Worm (Caenorhabditis elegans): ENCODE results near the gene nhr-218.

Gene nhr-218

DNA sequence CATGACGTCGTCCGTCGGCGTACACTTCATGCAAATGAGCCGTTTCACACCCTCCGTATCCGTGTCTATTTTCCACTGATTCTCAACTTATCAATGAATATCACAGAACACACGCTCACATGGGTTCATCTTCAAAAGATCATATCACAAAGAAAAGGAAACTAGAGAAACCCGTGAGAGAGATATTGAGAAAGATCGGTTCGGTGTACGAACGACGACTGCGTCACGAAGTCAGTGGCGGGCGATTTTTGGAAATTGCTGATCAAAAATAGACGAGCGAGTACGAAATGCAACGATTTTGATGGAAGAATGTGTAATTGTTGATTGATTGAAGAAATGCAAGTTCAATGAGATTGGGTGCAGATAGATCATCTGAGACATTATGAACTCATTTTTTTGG lies 44.9 kb upstream of the nhr-218 start (continued):
- no peak for TF ChIP-seq elt-2 (tag; optimal IDR thresholded peaks at IDR 0.05)
- no peak for TF ChIP-seq fkh-8 (tag; optimal IDR thresholded peaks at IDR 0.05)

DNA sequence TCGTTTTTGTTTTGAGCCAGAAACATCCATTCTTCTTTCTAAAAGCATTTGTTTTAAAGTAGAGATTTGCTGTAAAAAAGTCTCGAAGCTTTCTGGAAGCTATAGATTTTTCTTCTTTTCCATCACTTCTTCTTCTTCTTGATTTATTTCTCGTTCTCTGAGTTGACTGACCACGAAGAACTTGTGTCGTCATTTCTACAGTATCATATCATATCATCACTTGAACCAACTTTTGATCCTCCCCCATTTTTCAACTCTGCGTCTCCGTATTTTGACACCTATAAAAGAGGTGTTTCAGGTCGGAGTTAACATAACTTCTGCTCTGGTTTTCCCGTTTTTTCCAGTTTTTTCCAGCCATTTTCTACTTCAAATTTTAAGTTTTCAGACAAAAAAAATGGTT lies 43.7 kb upstream of the nhr-218 start, which contains the start of gene F11A5.9:
TSS of gene F11A5.9 (plus strand) at position 386 of the 400 bp plus-strand sequence.
- no peak for TF ChIP-seq Y116A8C.19 (tag; optimal IDR thresholded peaks at IDR 0.05; ENCODE audit: borderline replicate concordance)
- no peak for TF ChIP-seq ztf-11 (tag; optimal IDR thresholded peaks at IDR 0.05)
- TF ChIP-seq ceh-63 (GFP tag; optimal IDR thresholded peaks at IDR 0.05), result no peak
- TF ChIP-seq sptf-1 (tag; optimal IDR thresholded peaks at IDR 0.05), result no peak
- peak; percentile 38 for TF ChIP-seq blmp-1 (tag; optimal IDR thresholded peaks at IDR 0.05)
- TF ChIP-seq ceh-82 (tag; optimal IDR thresholded peaks at IDR 0.05), result no peak
- TF ChIP-seq ztf-4 (tag; optimal IDR thresholded peaks at IDR 0.05), result no peak
- no peak for TF ChIP-seq efl-3 (GFP tag; optimal IDR thresholded peaks at IDR 0.05)
- peak in 2 of 6 experiments; percentile 5 to 69 for TF ChIP-seq elt-3 (tag; optimal IDR thresholded peaks at IDR 0.05)
- peak; percentile 19; the same call in 1 of the 2 replicates for TF ChIP-seq nhr-19 (GFP tag; conservative IDR thresholded peaks at IDR 0.05)
- no peak for TF ChIP-seq grh-1 (GFP tag; IDR thresholded peaks at IDR 0.05)
- no peak for TF ChIP-seq nhr-90 (tag; optimal IDR thresholded peaks at IDR 0.05; ENCODE audit: poor library complexity)
- TF ChIP-seq ceh-90 (tag; optimal IDR thresholded peaks at IDR 0.05), result no peak
- TF ChIP-seq snu-23 (GFP tag; optimal IDR thresholded peaks at IDR 0.05), result no peak
- no peak for TF ChIP-seq tbx-2 (tag; optimal IDR thresholded peaks at IDR 0.05)
- TF ChIP-seq egl-27 (tag; optimal IDR thresholded peaks at IDR 0.05), result no peak
- no peak for TF ChIP-seq unc-98 (GFP tag; IDR thresholded peaks at IDR 0.05)
- peak in 1 of 2 experiments; percentile 35 for TF ChIP-seq lsy-2 (tag; optimal IDR thresholded peaks at IDR 0.05)
- TF ChIP-seq nhr-76 (tag; optimal IDR thresholded peaks at IDR 0.05), result no peak
- TF ChIP-seq lin-35 (GFP tag; optimal IDR thresholded peaks at IDR 0.05), result peak in 1 of 2 experiments; percentile 9
- TF ChIP-seq ces-1 (GFP tag; optimal IDR thresholded peaks at IDR 0.05), result no peak
- no peak for TF ChIP-seq fkh-4 (tag; optimal IDR thresholded peaks at IDR 0.05; ENCODE audit: borderline replicate concordance)
- no peak for TF ChIP-seq hlh-4 (tag; optimal IDR thresholded peaks at IDR 0.05)
- no peak for TF ChIP-seq fkh-10 (GFP tag; optimal IDR thresholded peaks at IDR 0.05)

DNA sequence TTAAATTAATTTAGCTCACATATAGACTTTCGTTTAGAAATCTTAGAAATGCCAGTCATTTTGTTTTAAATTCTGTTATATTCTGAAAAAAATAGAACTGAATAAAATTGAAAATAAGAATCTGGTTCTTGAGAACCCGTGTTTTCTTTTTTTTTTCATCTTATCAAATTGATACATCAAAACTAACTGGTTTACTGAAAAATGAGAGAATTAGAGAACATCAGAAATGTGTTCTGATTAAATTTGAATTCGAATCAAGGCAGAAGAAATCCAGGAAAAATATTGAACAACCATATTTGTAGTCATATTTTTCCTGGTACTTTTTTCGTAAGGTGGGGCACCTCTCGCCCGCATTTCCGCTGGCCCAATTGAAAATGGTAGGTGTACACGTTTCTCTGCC lies 39.7 kb upstream of the nhr-218 start, which contains the start of gene F11A5.15:
TSS of gene F11A5.15 (minus strand) at position 101 of the 400 bp plus-strand sequence.
- TF ChIP-seq efl-1 (optimal IDR thresholded peaks at IDR 0.05), result no peak
- TF ChIP-seq efl-1 (GFP tag; optimal IDR thresholded peaks at IDR 0.05 in 1 of 2), result peak in 1 of 2 experiments; percentile 31
- TF ChIP-seq elt-3 (tag; optimal IDR thresholded peaks at IDR 0.05), result peak in 1 of 6 experiments; percentile 26
- TF ChIP-seq nhr-237 (tag; optimal IDR thresholded peaks at IDR 0.05), result no peak

DNA sequence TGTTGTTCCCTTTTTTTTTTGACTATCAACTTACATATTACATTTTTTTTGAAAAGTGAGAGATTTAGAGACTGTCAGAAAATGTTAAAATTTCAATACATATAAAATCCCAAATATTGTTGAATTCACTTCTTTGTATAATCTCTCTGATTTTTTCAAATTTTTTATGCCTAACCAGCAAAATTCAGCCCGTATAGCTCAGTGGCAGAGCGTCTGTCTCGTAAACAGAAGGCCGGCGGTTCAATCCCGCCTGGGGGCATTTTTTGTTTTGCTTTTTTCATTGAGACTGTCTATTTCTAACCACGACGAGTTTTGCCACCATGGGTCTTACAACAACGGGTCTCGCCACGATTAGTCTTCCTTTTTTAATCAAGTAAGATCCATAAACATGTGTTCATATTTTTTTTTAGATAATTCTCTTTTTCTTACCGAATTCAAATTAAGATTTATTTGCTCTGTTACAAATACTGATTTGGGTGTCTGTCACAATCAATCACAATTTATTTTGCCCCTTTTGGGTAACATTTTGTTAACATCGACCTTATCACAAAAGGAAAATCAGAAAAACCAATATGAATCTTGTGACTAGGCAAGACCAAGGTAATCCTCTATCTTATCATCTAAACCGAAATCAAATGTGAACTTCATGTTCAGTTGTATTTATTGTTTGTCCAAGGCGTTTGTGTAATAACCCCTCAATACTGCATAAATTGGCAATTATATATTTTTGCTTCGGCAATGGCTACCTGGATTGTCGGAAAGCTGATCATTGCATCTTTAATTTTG lies 39.1 kb upstream of the nhr-218 start, which contains the start of gene glc-1:
TSS of gene glc-1 (plus strand) at position 663 of the 786 bp plus-strand sequence.
- no peak for TF ChIP-seq ceh-88 (GFP tag; IDR thresholded peaks at IDR 0.05)
- peak in 1 of 2 experiments; percentile 9 for TF ChIP-seq lin-35 (GFP tag; optimal IDR thresholded peaks at IDR 0.05)
- TF ChIP-seq elt-2 (tag; optimal IDR thresholded peaks at IDR 0.05), result peak; percentile 15
- TF ChIP-seq ets-5 (GFP tag; IDR thresholded peaks at IDR 0.05), result no peak
- TF ChIP-seq nhr-76 (tag; optimal IDR thresholded peaks at IDR 0.05), result no peak
- no peak for TF ChIP-seq fkh-4 (tag; optimal IDR thresholded peaks at IDR 0.05; ENCODE audit: borderline replicate concordance)
- TF ChIP-seq blmp-1 (tag; optimal IDR thresholded peaks at IDR 0.05), result peak; percentile 30
- no peak for TF ChIP-seq egl-27 (tag; optimal IDR thresholded peaks at IDR 0.05)
- TF ChIP-seq elt-3 (tag; optimal IDR thresholded peaks at IDR 0.05), result peak in 1 of 6 experiments; percentile 87

DNA sequence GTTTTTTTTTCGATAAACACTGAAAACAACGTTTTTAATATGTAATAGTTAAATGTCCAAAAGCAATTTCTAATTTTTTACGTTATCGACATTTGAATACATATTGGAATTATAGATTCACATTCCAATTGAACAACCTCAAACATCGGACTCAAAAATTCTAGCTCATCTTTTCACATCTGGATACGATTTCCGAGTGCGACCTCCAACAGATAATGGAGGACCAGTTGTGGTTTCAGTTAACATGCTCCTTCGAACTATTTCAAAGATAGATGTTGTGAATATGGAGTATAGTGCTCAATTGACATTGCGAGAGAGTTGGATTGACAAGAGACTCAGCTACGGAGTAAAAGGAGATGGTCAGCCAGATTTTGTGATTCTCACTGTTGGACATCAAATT lies 38.2 kb upstream of the nhr-218 start:
- no peak for TF ChIP-seq Y116A8C.19 (tag; optimal IDR thresholded peaks at IDR 0.05; ENCODE audit: borderline replicate concordance)
- no peak for TF ChIP-seq nhr-76 (tag; optimal IDR thresholded peaks at IDR 0.05)
- no peak for TF ChIP-seq sox-4 (tag; optimal IDR thresholded peaks at IDR 0.05)

All from whole organism, L1 larva.